Worm (Caenorhabditis elegans): Measurements from ENCODE around the gene tmem-17.

ce11 chrIII:7021156-7021637 is 48.9 kb upstream of the tmem-17 start, which contains the start of gene rfl-1:
- TF ChIP-seq pqm-1 (tag; optimal IDR thresholded peaks at IDR 0.05) = no peak
- TF ChIP-seq T23F11.4 (GFP tag; optimal IDR thresholded peaks at IDR 0.05) = no peak
- TF ChIP-seq dve-1 (tag; optimal IDR thresholded peaks at IDR 0.05) = no peak
- no peak for TF ChIP-seq sox-4 (tag; optimal IDR thresholded peaks at IDR 0.05)
- TF ChIP-seq pha-4 (tag; optimal IDR thresholded peaks at IDR 0.05) = no peak
- TF ChIP-seq hlh-8 (tag; optimal IDR thresholded peaks at IDR 0.05) = no peak
- no peak for TF ChIP-seq hlh-30 (tag; optimal IDR thresholded peaks at IDR 0.05; ENCODE audit: insufficient read depth)

Measured in whole organism, late embryonic.